Fruit fly (Drosophila melanogaster): ENCODE measurements around the gene CG33710.

The CG33710 gene

dm6 chr3L:19908201-19909127, 44.1 kb downstream of the CG33710 start (continued):
- TF ChIP-seq CG12299 (tag; optimal IDR thresholded peaks at IDR 0.05), result no peak
- TF ChIP-seq vvl (GFP tag; IDR thresholded peaks at IDR 0.05), result peak; percentile 76
- no peak for TF ChIP-seq CG3281 (GFP tag; optimal IDR thresholded peaks at IDR 0.05)
- no peak for TF ChIP-seq YL-1 (GFP tag; optimal IDR thresholded peaks at IDR 0.05)
- no peak for TF ChIP-seq sug (tag; optimal IDR thresholded peaks at IDR 0.05)
- no peak for TF ChIP-seq PHDP (tag; optimal IDR thresholded peaks at IDR 0.05)
- no peak for TF ChIP-seq kah (GFP tag; optimal IDR thresholded peaks at IDR 0.05)
- TF ChIP-seq org-1 (GFP tag; optimal IDR thresholded peaks at IDR 0.05), result no peak
- no peak for TF ChIP-seq ranshi (GFP tag; IDR thresholded peaks at IDR 0.05)
- TF ChIP-seq lab (GFP tag; optimal IDR thresholded peaks at IDR 0.05), result no peak
- TF ChIP-seq Bteb2 (GFP tag; optimal IDR thresholded peaks at IDR 0.05), result no peak
- no peak for TF ChIP-seq ttk (GFP tag; IDR thresholded peaks at IDR 0.05)
- TF ChIP-seq pan (optimal IDR thresholded peaks at IDR 0.05), result no peak
- no peak for TF ChIP-seq pan (GFP tag; optimal IDR thresholded peaks at IDR 0.05 in 1 of 2, IDR thresholded peaks at IDR 0.05 in 1 of 2)
- no peak for TF ChIP-seq gfzf (GFP tag; optimal IDR thresholded peaks at IDR 0.05)
- 0 out of 3 replicates have a peak, but pooled peaks have one; percentile 14 for TF ChIP-seq Dbx (GFP tag; IDR thresholded peaks at IDR 0.05)
- TF ChIP-seq ab (GFP tag; optimal IDR thresholded peaks at IDR 0.05), result no peak
- TF ChIP-seq psq (GFP tag; optimal IDR thresholded peaks at IDR 0.05), result no peak
- peak; percentile 31 for TF ChIP-seq HLHmδ (GFP tag; optimal IDR thresholded peaks at IDR 0.05)
- peak; percentile 38 for TF ChIP-seq ftz-f1 (GFP tag; optimal IDR thresholded peaks at IDR 0.05)
- no peak for TF ChIP-seq CG6175 (GFP tag; IDR thresholded peaks at IDR 0.05)
- TF ChIP-seq dysf (GFP tag; IDR thresholded peaks at IDR 0.05), result no peak
- no peak for TF ChIP-seq ERR (GFP tag; optimal IDR thresholded peaks at IDR 0.05)
- no peak for TF ChIP-seq inv (GFP tag; IDR thresholded peaks at IDR 0.05; ENCODE audit: partially characterized antibody)
- no peak for TF ChIP-seq CG10366 (GFP tag; IDR thresholded peaks at IDR 0.05)
- no peak for TF ChIP-seq CrebB (tag; optimal IDR thresholded peaks at IDR 0.05)
- TF ChIP-seq CG7786 (GFP tag; optimal IDR thresholded peaks at IDR 0.05), result no peak
- peak; percentile 26 for TF ChIP-seq yki (optimal IDR thresholded peaks at IDR 0.05)
- TF ChIP-seq CG18599 (GFP tag; optimal IDR thresholded peaks at IDR 0.05), result no peak
- peak; percentile 99 for TF ChIP-seq crol (GFP tag; IDR thresholded peaks at IDR 0.05)
- no peak for TF ChIP-seq Awh (GFP tag; IDR thresholded peaks at IDR 0.05)
- TF ChIP-seq H2.0 (GFP tag; IDR thresholded peaks at IDR 0.05), result no peak
- TF ChIP-seq nau (GFP tag; optimal IDR thresholded peaks at IDR 0.05), result peak; percentile 75
- no peak for TF ChIP-seq CG42726 (GFP tag; IDR thresholded peaks at IDR 0.05; ENCODE audit: partially characterized antibody)
- no peak for TF ChIP-seq CG18476 (GFP tag; optimal IDR thresholded peaks at IDR 0.05)
- TF ChIP-seq az2 (GFP tag; optimal IDR thresholded peaks at IDR 0.05), result no peak
- TF ChIP-seq CG2202 (tag; optimal IDR thresholded peaks at IDR 0.05), result no peak
- no peak for TF ChIP-seq br (optimal IDR thresholded peaks at IDR 0.05)
- TF ChIP-seq eve (GFP tag; optimal IDR thresholded peaks at IDR 0.05), result no peak
- no peak for TF ChIP-seq ase (GFP tag; IDR thresholded peaks at IDR 0.05)
- no peak for TF ChIP-seq CG15011 (GFP tag; optimal IDR thresholded peaks at IDR 0.05)
- TF ChIP-seq sna (GFP tag; IDR thresholded peaks at IDR 0.05; ENCODE audit: partially characterized antibody), result no peak
- no peak for TF ChIP-seq zfh2 (GFP tag; optimal IDR thresholded peaks at IDR 0.05)
- TF ChIP-seq CG32772 (GFP tag; IDR thresholded peaks at IDR 0.05), result peak; percentile 45; the same call in 1 of the 2 replicates
- TF ChIP-seq CG10543 (GFP tag; optimal IDR thresholded peaks at IDR 0.05), result peak; percentile 12
- no peak for TF ChIP-seq lov (optimal IDR thresholded peaks at IDR 0.05)
- TF ChIP-seq lov (GFP tag; IDR thresholded peaks at IDR 0.05), result peak; percentile 50; the same call in 1 of the 3 replicates
- TF ChIP-seq CG17186 (GFP tag; optimal IDR thresholded peaks at IDR 0.05), result no peak
- TF ChIP-seq D (optimal IDR thresholded peaks at IDR 0.05), result peak; percentile 68
- no peak for TF ChIP-seq D (GFP tag; optimal IDR thresholded peaks at IDR 0.05)
- TF ChIP-seq CG9727 (GFP tag; optimal IDR thresholded peaks at IDR 0.05), result no peak

Measured in whole organism, embryonic.